Worm (Caenorhabditis elegans) whole organism, late embryonic: Measurements from ENCODE around the gene K05B2.4.

Experiments used
- C08G9.2 ChIP-seq: sonication (generic microtip); optimal IDR thresholded peaks from 2 replicates; lab custom pipeline; 2016; ENCODE audit warnings: mild to moderate bottlenecking, missing genetic modification characterization, moderate library complexity, missing compliant biosample characterization
- C38D4.7 ChIP-seq: fragments of 200-800 bp; sonication (Bioruptor generic); optimal IDR thresholded peaks from 2 replicates; lab custom pipeline; 2018; ENCODE audit warnings: mild to moderate bottlenecking, missing genetic modification characterization, moderate library complexity, missing compliant biosample characterization
- K02D7.2 ChIP-seq: sonication (generic microtip); optimal IDR thresholded peaks from 2 replicates; lab custom pipeline; 2017; ENCODE audit warnings: mild to moderate bottlenecking, missing genetic modification characterization, missing compliant biosample characterization
- K09A11.1 ChIP-seq: sonication (generic microtip); optimal IDR thresholded peaks from 2 replicates; lab custom pipeline; 2017; ENCODE audit warnings: antibody characterized with exemption, mild to moderate bottlenecking, missing genetic modification characterization, missing compliant biosample characterization; ENCODE audit not compliant: insufficient read depth
- T23F11.4 ChIP-seq: fragments of 200-800 bp; sonication (Bioruptor generic); optimal IDR thresholded peaks from 2 replicates; lab custom pipeline; 2018; ENCODE audit warnings: mild to moderate bottlenecking, missing genetic modification characterization, missing compliant biosample characterization
- ceh-14 ChIP-seq: sonication (generic microtip); optimal IDR thresholded peaks from 2 replicates; lab custom pipeline; 2016; ENCODE audit warnings: missing genotype, missing genetic modification characterization, missing compliant biosample characterization
- ceh-18 ChIP-seq: sonication (generic microtip); optimal IDR thresholded peaks from 2 replicates; lab custom pipeline; 2016; ENCODE audit warnings: missing genetic modification characterization, missing compliant biosample characterization
- ceh-19 ChIP-seq: fragments of 200-800 bp; sonication (Bioruptor generic); optimal IDR thresholded peaks from 2 replicates; lab custom pipeline; 2018; ENCODE audit warnings: mild to moderate bottlenecking, missing genetic modification characterization, missing compliant biosample characterization
- ceh-2 ChIP-seq: sonication (generic microtip); optimal IDR thresholded peaks from 2 replicates; lab custom pipeline; 2016; ENCODE audit warnings: missing genotype, missing genetic modification characterization, missing compliant biosample characterization
- ceh-22 ChIP-seq: sonication (generic microtip); optimal IDR thresholded peaks from 2 replicates; lab custom pipeline; 2017; ENCODE audit warnings: missing biosample characterization, missing genetic modification characterization
- ceh-24 ChIP-seq: sonication (generic microtip); optimal IDR thresholded peaks from 2 replicates; lab custom pipeline; 2016; ENCODE audit warnings: mild to moderate bottlenecking, missing genetic modification characterization, missing compliant biosample characterization
- ceh-31 ChIP-seq: sonication (generic microtip); optimal IDR thresholded peaks from 2 replicates; lab custom pipeline; 2016; ENCODE audit warnings: missing genetic modification characterization, missing compliant biosample characterization
- ceh-45 ChIP-seq: fragments of 200-800 bp; sonication (Bioruptor generic); IDR thresholded peaks from 2 replicates; pipeline ENCODE4 v1.3.6; 2022; ENCODE audit warnings: missing genetic modification reagents, missing genetic modification characterization, missing compliant biosample characterization
- ceh-48 ChIP-seq: sonication (generic microtip); optimal IDR thresholded peaks from 2 replicates; lab custom pipeline; 2016; ENCODE audit warnings: missing genetic modification characterization, inconsistent platforms, missing compliant biosample characterization
- che-1 ChIP-seq: sonication (generic microtip); optimal IDR thresholded peaks from 2 replicates; lab custom pipeline; 2016; ENCODE audit warnings: mild to moderate bottlenecking, missing genetic modification characterization, missing compliant biosample characterization
- dmd-4 ChIP-seq: sonication (generic microtip); optimal IDR thresholded peaks from 2 replicates; lab custom pipeline; 2016; ENCODE audit warnings: borderline replicate concordance, missing genetic modification characterization, missing compliant biosample characterization
- elt-2 ChIP-seq: sonication (generic microtip); optimal IDR thresholded peaks from 2 replicates; lab custom pipeline; 2016; ENCODE audit warnings: missing genetic modification reagents, missing genetic modification characterization, missing compliant biosample characterization
- ets-4 ChIP-seq: sonication (generic microtip); optimal IDR thresholded peaks from 2 replicates; lab custom pipeline; 2016; ENCODE audit warnings: missing genetic modification characterization, missing compliant biosample characterization
- eyg-1 ChIP-seq: sonication (generic microtip); optimal IDR thresholded peaks from 2 replicates; lab custom pipeline; 2016; ENCODE audit warnings: missing genotype, missing genetic modification characterization, missing compliant biosample characterization
- fax-1 ChIP-seq: sonication (generic microtip); optimal IDR thresholded peaks from 2 replicates; lab custom pipeline; 2016; ENCODE audit warnings: missing genotype, missing genetic modification characterization, missing compliant biosample characterization
- fkh-10 ChIP-seq: fragments of 150-350 bp; optimal IDR thresholded peaks from 2 replicates; lab custom pipeline; 2014; ENCODE audit warnings: missing biosample characterization, missing genetic modification reagents, missing genetic modification characterization
- gmeb-2 ChIP-seq: sonication (generic microtip); optimal IDR thresholded peaks from 2 replicates; lab custom pipeline; 2016; ENCODE audit warnings: missing genetic modification characterization, inconsistent platforms, missing compliant biosample characterization
- lin-11 ChIP-seq: fragments of 200-800 bp; sonication (Bioruptor generic); optimal IDR thresholded peaks from 2 replicates; lab custom pipeline; 2018; ENCODE audit warnings: mild to moderate bottlenecking, missing genetic modification characterization, missing compliant biosample characterization
- nhr-11 ChIP-seq: fragments of 150-350 bp; optimal IDR thresholded peaks from 2 replicates; lab custom pipeline; 2014; ENCODE audit warnings: missing biosample characterization, missing genetic modification characterization
- odd-2 ChIP-seq: sonication (generic microtip); optimal IDR thresholded peaks from 2 replicates; lab custom pipeline; 2017; ENCODE audit warnings: antibody characterized with exemption, mild to moderate bottlenecking, missing genetic modification characterization, missing compliant biosample characterization
- pag-3 ChIP-seq: sonication (generic microtip); optimal IDR thresholded peaks from 2 replicates; lab custom pipeline; 2016; ENCODE audit warnings: missing compliant biosample characterization, missing genetic modification characterization, borderline replicate concordance
- pax-1 ChIP-seq: fragments of 150-350 bp; optimal IDR thresholded peaks from 2 replicates; lab custom pipeline; 2014; ENCODE audit warnings: missing biosample characterization, missing genetic modification characterization
- pha-4 ChIP-seq: fragments of 150-350 bp; optimal IDR thresholded peaks from 2 replicates; lab custom pipeline; 2018; ENCODE audit warnings: missing biosample characterization, missing genetic modification reagents, missing genetic modification characterization
- pros-1 ChIP-seq: fragments of 150-350 bp; optimal IDR thresholded peaks from 2 replicates; lab custom pipeline; 2014; ENCODE audit warnings: missing biosample characterization, missing genetic modification reagents, missing genetic modification characterization
- ref-2 ChIP-seq: sonication (generic microtip); optimal IDR thresholded peaks from 2 replicates; lab custom pipeline; 2016; ENCODE audit warnings: missing genetic modification characterization, missing compliant biosample characterization
- rnt-1 ChIP-seq: sonication (generic microtip); optimal IDR thresholded peaks from 2 replicates; lab custom pipeline; 2016; ENCODE audit warnings: missing genetic modification characterization, missing compliant biosample characterization
- sdc-2 ChIP-seq: sonication (generic microtip); optimal IDR thresholded peaks from 2 replicates; lab custom pipeline; 2016; ENCODE audit warnings: missing genotype, missing genetic modification characterization, missing compliant biosample characterization
- sox-2 ChIP-seq: fragments of 200-800 bp; sonication (Bioruptor generic); IDR thresholded peaks from 2 replicates; pipeline ENCODE4 v1.3.6; 2022; ENCODE audit warnings: missing genetic modification reagents, missing genetic modification characterization, missing compliant biosample characterization
- syd-9 ChIP-seq: sonication (generic microtip); optimal IDR thresholded peaks from 2 replicates; lab custom pipeline; 2016; ENCODE audit warnings: mild to moderate bottlenecking, missing genetic modification characterization, moderate library complexity, missing compliant biosample characterization
- tbx-2 ChIP-seq: sonication (generic microtip); optimal IDR thresholded peaks from 2 replicates; lab custom pipeline; 2016; ENCODE audit warnings: missing genetic modification characterization, missing compliant biosample characterization
- tbx-7 ChIP-seq: sonication (generic microtip); optimal IDR thresholded peaks from 2 replicates; lab custom pipeline; 2016; ENCODE audit warnings: missing genotype, missing genetic modification characterization, missing compliant biosample characterization
- unc-3 ChIP-seq, 2 experiments: fragments of 200-800 bp in 1 of 2; sonication (Bioruptor generic) in 1 of 2; sonication (generic microtip) in 1 of 2; conservative IDR thresholded peaks in 1 of 2; optimal IDR thresholded peaks in 1 of 2; 2 replicates each; pipeline versions ENCODE4 v1.3.6 to Lab custom; 2016 to 2022; ENCODE audit warnings: missing compliant biosample characterization in 2 of 2, missing genetic modification characterization in 2 of 2, missing genetic modification reagents in 1 of 2
- unc-42 ChIP-seq: sonication (generic microtip); optimal IDR thresholded peaks from 2 replicates; lab custom pipeline; 2016; ENCODE audit warnings: missing genotype, missing genetic modification characterization, missing compliant biosample characterization
- unc-55 ChIP-seq: sonication (generic microtip); optimal IDR thresholded peaks from 2 replicates; lab custom pipeline; 2017; ENCODE audit warnings: missing biosample characterization, missing genetic modification reagents, missing genetic modification characterization
- zip-5 ChIP-seq: sonication (generic microtip); optimal IDR thresholded peaks from 2 replicates; lab custom pipeline; 2016; ENCODE audit warnings: missing genetic modification characterization, missing compliant biosample characterization

Gene K05B2.4

ce11 chrX:4895223-4895622 is 25.6 kb downstream of the K05B2.4 start:
- TF ChIP-seq T23F11.4 (GFP tag; lab: Kevin White, UChicago) (no peak), ceh-2 (tag; lab: Kevin White, UChicago) (no peak), dmd-4 (no peak), elt-2 (no peak), pha-4 (tag; lab: Kevin White, UChicago) (no peak), ets-4 (tag; lab: Kevin White, UChicago) (no peak), ceh-22 (tag; lab: Kevin White, UChicago) (no peak)

DNA sequence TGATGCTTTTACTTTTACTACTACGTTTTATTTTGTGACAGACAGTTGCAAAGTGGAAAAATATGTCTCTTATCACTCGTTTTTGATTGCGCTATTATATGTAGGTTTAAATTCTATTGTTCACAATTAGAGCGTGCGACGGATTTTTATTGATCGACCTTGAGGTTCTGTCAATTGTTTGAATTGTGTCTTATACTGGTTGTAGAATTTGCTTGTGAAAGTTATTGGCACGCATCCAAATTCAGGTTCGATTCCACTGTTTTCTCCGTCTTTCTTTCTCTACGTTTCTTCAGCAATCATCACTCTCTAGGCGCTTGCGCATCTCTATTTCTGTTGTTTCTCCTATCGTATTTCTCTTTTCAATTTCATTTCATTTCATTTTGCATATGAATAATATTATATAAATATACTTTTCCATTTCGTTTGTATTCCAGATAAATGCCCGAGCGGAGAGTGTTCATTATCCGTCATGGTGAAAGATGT is 27.1 kb downstream of the K05B2.4 start, which contains the start of gene T07F12.1:
T07F12.1 (plus strand) TSS at position 433 of the 483 bp plus-strand sequence.
- TF ChIP-seq zip-5 (no peak), fax-1 (tag; lab: Kevin White, UChicago) (no peak), dmd-4 (no peak), odd-2 (tag; lab: Kevin White, UChicago) (no peak), tbx-7 (no peak), ceh-24 (no peak), unc-3 (GFP tag; conservative IDR thresholded peaks at IDR 0.05; lab: Robert Waterston, UW) (no peak), unc-3 (tag; optimal IDR thresholded peaks at IDR 0.05; lab: Kevin White, UChicago) (no peak), eyg-1 (tag; lab: Kevin White, UChicago) (no peak), ceh-31 (no peak), ceh-45 (GFP tag; lab: Robert Waterston, UW) (no peak)

DNA sequence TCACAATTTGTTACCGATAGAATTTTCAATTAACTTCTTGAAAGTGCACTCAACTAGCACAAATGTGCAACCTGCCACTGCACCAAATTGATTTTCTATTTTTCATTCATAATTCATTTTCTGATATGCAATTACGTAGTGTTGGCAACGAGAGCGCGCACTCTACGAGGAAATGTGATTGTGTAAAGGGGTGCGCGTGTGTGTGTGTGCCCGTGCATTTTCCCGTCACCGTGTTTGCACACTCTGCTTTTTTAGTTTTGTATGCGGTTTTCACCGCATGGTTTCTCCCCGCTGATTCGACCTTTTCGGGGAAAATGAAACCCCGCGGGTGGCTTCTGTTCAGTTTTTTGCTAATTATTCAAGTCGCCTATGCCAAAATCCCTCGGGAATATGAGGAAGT is 30.6 kb downstream of the K05B2.4 start, which contains the start of gene T07F12.2:
T07F12.2 (plus strand) TSS at position 87 of the 400 bp plus-strand sequence.
- TF ChIP-seq ceh-31: peak; percentile 6
- TF ChIP-seq tbx-2 (tag; lab: Kevin White, UChicago): no peak
- no peak for TF ChIP-seq K02D7.2 (tag; lab: Kevin White, UChicago)
- no peak for TF ChIP-seq pros-1
- TF ChIP-seq ceh-48 (tag; lab: Kevin White, UChicago): peak; percentile 33
- TF ChIP-seq rnt-1 (tag; lab: Kevin White, UChicago): peak; percentile 35
- TF ChIP-seq sdc-2: peak; percentile 87
- TF ChIP-seq syd-9 (tag; lab: Kevin White, UChicago): no peak
- TF ChIP-seq ceh-19: no peak
- TF ChIP-seq unc-3 (GFP tag; conservative IDR thresholded peaks at IDR 0.05; lab: Robert Waterston, UW): no peak
- TF ChIP-seq unc-3 (tag; optimal IDR thresholded peaks at IDR 0.05; lab: Kevin White, UChicago): peak; percentile 28
- TF ChIP-seq eyg-1 (tag; lab: Kevin White, UChicago): no peak
- TF ChIP-seq ceh-14 (tag; lab: Kevin White, UChicago): peak; percentile 42
- no peak for TF ChIP-seq sox-2 (GFP tag; lab: Robert Waterston, UW)
- peak; percentile 92 for TF ChIP-seq unc-42

DNA sequence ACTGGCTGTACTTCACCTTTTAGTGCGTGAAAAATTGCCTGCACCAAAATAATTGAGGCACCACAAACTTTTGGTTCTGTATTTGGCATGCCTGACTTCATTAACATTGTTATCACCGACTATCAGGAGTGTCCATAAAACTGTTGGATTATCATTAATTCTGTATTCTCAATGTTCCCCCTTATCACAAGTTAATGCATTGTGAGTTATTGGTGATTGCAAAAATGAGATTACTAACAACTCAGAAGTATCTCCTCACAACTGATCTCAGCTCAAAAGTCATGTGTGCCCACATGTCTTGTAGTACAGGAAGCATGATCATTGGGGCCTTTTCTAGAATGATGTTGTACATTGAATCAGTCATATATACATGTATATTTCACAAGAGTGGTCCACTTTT is 35.1 kb downstream of the K05B2.4 start, which contains the start of gene arrd-23:
arrd-23 (plus strand) TSS at position 301 of the 400 bp plus-strand sequence.
- TF ChIP-seq elt-2 (peak; percentile 80), unc-55 (no peak)

ce11 chrX:4881310-4881709 is 39.5 kb downstream of the K05B2.4 start:
- TF ChIP-seq ceh-31 (peak; percentile 21), nhr-11 (tag; lab: Kevin White, UChicago) (no peak), pax-1 (tag; lab: Kevin White, UChicago) (no peak), K09A11.1 (no peak), fkh-10 (GFP tag; lab: Kevin White, UChicago) (no peak), che-1 (tag; lab: Kevin White, UChicago) (no peak), eyg-1 (tag; lab: Kevin White, UChicago) (no peak), C38D4.7 (GFP tag; lab: Kevin White, UChicago) (no peak), C08G9.2 (tag; lab: Kevin White, UChicago) (no peak), gmeb-2 (tag; lab: Kevin White, UChicago) (no peak), pag-3 (tag; lab: Kevin White, UChicago) (no peak), unc-42 (peak; percentile 7), ref-2 (tag; lab: Kevin White, UChicago) (peak; percentile 12), unc-3 (GFP tag; conservative IDR thresholded peaks at IDR 0.05; lab: Robert Waterston, UW) (no peak), unc-3 (tag; optimal IDR thresholded peaks at IDR 0.05; lab: Kevin White, UChicago) (no peak), lin-11 (no peak), ceh-48 (tag; lab: Kevin White, UChicago) (no peak), ceh-18 (no peak)
